Worm (Caenorhabditis elegans): Measurements from ENCODE around the gene C44C10.15.

ce11 chrX:11726450-11726849, 26.3 kb upstream of the C44C10.15 start:
- TF ChIP-seq nhr-129 (tag; optimal IDR thresholded peaks at IDR 0.05) (no peak), nhr-237 (tag; optimal IDR thresholded peaks at IDR 0.05) (no peak)
